Fruit fly (Drosophila melanogaster) whole organism, adult: Measurements from ENCODE around the gene CG34287.

Experiments used
- CG12768 ChIP-seq: fragments of 200-800 bp; sonication (Bioruptor generic); optimal IDR thresholded peaks from 2 replicates; lab custom pipeline; 2017; ENCODE audit warnings: missing biosample characterization, missing genetic modification characterization, mild to moderate bottlenecking, moderate library complexity, missing genetic modification reagents
- CG1620 ChIP-seq: fragments of 200-800 bp; sonication (Bioruptor generic); optimal IDR thresholded peaks from 2 replicates; lab custom pipeline; 2016; ENCODE audit warnings: missing biosample characterization, missing genetic modification characterization
- CG33017 ChIP-seq: fragments of 200-800 bp; sonication (Bioruptor generic); optimal IDR thresholded peaks from 2 replicates; lab custom pipeline; 2018; ENCODE audit warnings: missing biosample characterization, mild to moderate bottlenecking, missing genetic modification characterization, moderate library complexity
- CG7045 ChIP-seq: fragments of 200-800 bp; sonication (Bioruptor generic); optimal IDR thresholded peaks from 2 replicates; lab custom pipeline; 2017; ENCODE audit warnings: missing biosample characterization, mild to moderate bottlenecking, missing genetic modification characterization
- Clk ChIP-seq: fragments of 200-800 bp; sonication (Bioruptor generic); optimal IDR thresholded peaks from 2 replicates; lab custom pipeline; 2017; ENCODE audit warnings: missing biosample characterization, missing genetic modification characterization
- Crg-1 ChIP-seq: fragments of 200-800 bp; sonication (Bioruptor generic); optimal IDR thresholded peaks from 2 replicates; lab custom pipeline; 2016; ENCODE audit warnings: missing biosample characterization, missing genetic modification characterization
- Hr96 ChIP-seq: fragments of 200-800 bp; sonication (Bioruptor generic); optimal IDR thresholded peaks from 2 replicates; lab custom pipeline; 2016; ENCODE audit warnings: missing biosample characterization, missing genetic modification characterization
- Mnt ChIP-seq: fragments of 200-800 bp; sonication (Bioruptor generic); optimal IDR thresholded peaks from 2 replicates; lab custom pipeline; 2016; ENCODE audit warnings: missing biosample characterization, mild to moderate bottlenecking, missing genetic modification characterization
- bab1 ChIP-seq: fragments of 200-800 bp; sonication (Bioruptor generic); optimal IDR thresholded peaks from 3 replicates; lab custom pipeline; 2019; ENCODE audit warnings: missing biosample characterization, mild to moderate bottlenecking, missing genetic modification characterization, moderate library complexity
- toe ChIP-seq: fragments of 200-800 bp; sonication (Bioruptor generic); optimal IDR thresholded peaks from 2 replicates; lab custom pipeline; 2016; ENCODE audit warnings: missing biosample characterization, missing genetic modification characterization

DNA sequence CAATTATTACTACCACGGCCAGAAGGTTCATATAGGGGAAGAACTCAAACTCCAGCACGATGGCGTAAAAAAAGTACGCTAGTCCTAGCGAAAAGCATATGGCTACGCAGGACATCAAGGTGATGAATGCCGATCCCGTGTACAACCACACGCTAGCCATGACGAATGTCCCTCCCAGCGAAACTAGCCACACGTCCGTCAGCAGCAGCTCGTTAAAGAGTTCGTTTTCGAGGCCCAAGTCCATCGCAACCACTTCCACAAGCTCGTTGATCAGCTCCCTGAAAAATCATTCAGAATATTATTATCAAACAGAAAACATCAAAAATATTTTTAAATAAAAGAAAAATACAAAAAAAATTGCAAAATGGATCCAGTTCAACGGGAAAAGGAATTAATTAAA, at the start of gene CG34287:
- TF ChIP-seq Hr96 (GFP tag; lab: Kevin White, UChicago) (no peak), Clk (no peak), Crg-1 (GFP tag; lab: Kevin White, UChicago) (no peak), toe (GFP tag; lab: Kevin White, UChicago) (no peak), Mnt (GFP tag; lab: Kevin White, UChicago) (no peak), CG1620 (GFP tag; lab: Kevin White, UChicago) (no peak), CG7045 (GFP tag; lab: Kevin White, UChicago) (no peak), CG12768 (GFP tag; lab: Kevin White, UChicago) (no peak), bab1 (no peak), CG33017 (tag; lab: Kevin White, UChicago) (no peak)
